Worm (Caenorhabditis elegans): Measurements from ENCODE around the gene T15H9.5.
A peak's percentile ranks its signal among the peaks of the same experiment; 100 is the strongest.

The T15H9.5 gene

DNA sequence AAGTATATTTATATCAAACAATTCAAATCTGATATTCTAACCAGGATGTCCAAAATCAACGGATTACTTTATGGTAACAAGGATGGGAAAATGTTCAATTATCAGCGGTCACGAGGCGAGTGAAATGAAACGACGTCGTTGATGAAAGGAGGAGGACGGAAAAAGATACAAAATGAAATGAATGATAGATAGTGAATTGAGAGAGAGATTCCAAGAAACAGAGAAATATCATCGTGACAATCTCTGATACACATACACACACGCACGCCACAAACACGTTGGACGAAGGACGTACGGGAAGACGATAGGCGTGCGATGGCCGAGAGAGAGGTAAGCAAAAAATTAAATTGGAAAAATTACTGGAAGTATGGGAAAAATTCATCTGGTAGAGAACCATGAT lies 10.2 kb downstream of the T15H9.5 start:
- TF ChIP-seq unc-55 (GFP tag; optimal IDR thresholded peaks at IDR 0.05) (peak; percentile 76), hlh-30 (tag; optimal IDR thresholded peaks at IDR 0.05; ENCODE audit: insufficient read depth) (peak; percentile 40), pqm-1 (tag; optimal IDR thresholded peaks at IDR 0.05) (no peak), rnt-1 (tag; optimal IDR thresholded peaks at IDR 0.05) (peak; percentile 29)

DNA sequence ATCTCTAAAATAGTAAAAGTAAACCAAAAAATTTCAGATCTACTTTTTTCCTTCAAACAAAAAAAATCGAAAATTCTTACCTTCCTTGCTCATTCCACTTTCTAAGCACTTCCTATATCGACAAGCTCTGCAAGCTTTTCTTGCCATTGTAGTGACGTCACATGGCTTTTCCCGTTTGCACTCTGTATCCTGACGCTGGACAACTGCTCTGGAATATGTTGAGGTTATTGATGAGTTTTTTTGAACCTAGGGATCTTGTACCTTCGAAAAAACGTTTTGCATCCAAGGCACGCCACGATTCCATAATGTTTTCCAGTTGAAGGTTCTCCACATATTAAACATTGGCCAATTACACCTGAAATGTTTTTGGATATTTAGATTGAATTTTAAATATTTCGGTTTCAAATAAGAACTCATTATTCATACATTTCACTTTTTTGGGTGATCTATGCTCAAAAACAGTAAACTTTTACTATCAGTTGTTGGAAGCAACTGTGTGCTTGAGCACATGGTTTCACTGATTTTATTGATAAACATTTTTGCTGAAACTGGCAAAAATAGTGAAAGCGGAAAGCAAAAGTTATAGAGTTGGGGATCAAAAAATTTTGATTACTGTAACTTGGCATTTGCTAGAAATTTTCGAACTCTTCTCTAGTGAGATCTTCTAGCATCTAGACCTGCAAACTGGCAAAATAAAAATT lies 11.1 kb downstream of the T15H9.5 start:
- no peak for TF ChIP-seq ceh-45 (GFP tag; IDR thresholded peaks at IDR 0.05)
- TF ChIP-seq nhr-11 (tag; optimal IDR thresholded peaks at IDR 0.05) = no peak
- no peak for TF ChIP-seq lim-6 (tag; optimal IDR thresholded peaks at IDR 0.05)
- TF ChIP-seq ceh-18 (tag; optimal IDR thresholded peaks at IDR 0.05) = no peak
- TF ChIP-seq hlh-13 (GFP tag; optimal IDR thresholded peaks at IDR 0.05) = no peak
- no peak for TF ChIP-seq hlh-8 (tag; optimal IDR thresholded peaks at IDR 0.05)
- TF ChIP-seq ceh-34 (tag; optimal IDR thresholded peaks at IDR 0.05) = no peak
- TF ChIP-seq unc-42 (tag; optimal IDR thresholded peaks at IDR 0.05) = no peak

DNA sequence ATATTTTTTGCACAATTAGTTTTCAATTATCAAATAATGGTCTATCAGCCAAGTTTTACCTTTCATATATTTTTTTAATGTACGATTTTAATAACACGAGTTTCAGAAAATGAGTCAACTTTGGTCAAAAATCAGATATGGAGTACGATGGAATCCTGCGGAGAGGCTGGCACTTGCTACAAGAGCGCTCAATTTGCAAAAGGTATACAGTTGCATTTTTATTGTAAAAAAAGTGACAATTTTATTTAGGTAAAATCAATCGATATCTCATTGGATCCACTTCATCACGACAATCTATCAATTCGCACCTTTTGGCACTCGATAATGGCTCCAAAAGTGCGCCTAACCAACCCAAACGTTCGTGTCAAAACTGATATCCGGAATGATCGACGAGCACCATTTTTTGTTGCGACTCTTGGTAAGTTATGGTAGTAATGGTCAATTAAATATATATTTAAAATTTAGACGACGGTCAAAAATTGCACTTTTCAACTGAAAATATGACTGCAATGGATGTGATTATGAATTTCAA lies 13.7 kb downstream of the T15H9.5 start, which contains the start of gene mrpl-53:
mrpl-53 (plus strand) TSS at position 107 of the 532 bp plus-strand sequence.
- TF ChIP-seq nhr-232 (tag; optimal IDR thresholded peaks at IDR 0.05) (no peak), ceh-2 (tag; optimal IDR thresholded peaks at IDR 0.05) (no peak), ceh-45 (GFP tag; IDR thresholded peaks at IDR 0.05) (no peak), tbx-2 (tag; optimal IDR thresholded peaks at IDR 0.05) (no peak), elt-4 (tag; optimal IDR thresholded peaks at IDR 0.05) (no peak), unc-42 (tag; optimal IDR thresholded peaks at IDR 0.05) (no peak), hlh-13 (GFP tag; optimal IDR thresholded peaks at IDR 0.05) (no peak), ets-4 (tag; optimal IDR thresholded peaks at IDR 0.05) (no peak), K02D7.2 (tag; optimal IDR thresholded peaks at IDR 0.05) (no peak), pros-1 (tag; optimal IDR thresholded peaks at IDR 0.05) (no peak), ttx-3 (tag; optimal IDR thresholded peaks at IDR 0.05) (no peak), C38D4.7 (GFP tag; optimal IDR thresholded peaks at IDR 0.05) (no peak), ref-2 (tag; optimal IDR thresholded peaks at IDR 0.05) (no peak), mec-3 (tag; optimal IDR thresholded peaks at IDR 0.05; ENCODE audit: borderline replicate concordance) (no peak), ceh-24 (tag; optimal IDR thresholded peaks at IDR 0.05) (no peak)

DNA sequence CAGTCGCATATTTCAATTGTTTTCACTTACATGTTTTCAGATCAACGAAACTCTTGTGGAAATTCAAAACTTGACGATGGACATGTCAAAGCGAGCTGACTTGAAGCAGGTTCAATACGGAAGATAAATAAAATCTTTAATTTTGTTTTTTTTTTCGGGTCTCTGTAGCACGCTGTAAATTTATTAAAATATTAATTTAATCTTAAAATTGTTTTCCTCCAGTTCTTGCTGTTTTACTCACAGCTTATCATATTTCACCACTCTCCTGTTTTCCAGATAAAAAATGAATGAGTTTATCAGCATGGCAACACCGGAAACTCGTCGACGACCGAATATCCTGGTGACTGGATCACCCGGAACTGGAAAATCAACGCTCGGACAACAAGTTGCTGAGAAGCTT lies 14.8 kb downstream of the T15H9.5 start, which contains the start of gene E02H1.6:
E02H1.6 (plus strand) TSS at position 301 of the 400 bp plus-strand sequence.
- TF ChIP-seq pax-1 (tag; optimal IDR thresholded peaks at IDR 0.05) = no peak
- no peak for TF ChIP-seq ceh-2 (tag; optimal IDR thresholded peaks at IDR 0.05)

DNA sequence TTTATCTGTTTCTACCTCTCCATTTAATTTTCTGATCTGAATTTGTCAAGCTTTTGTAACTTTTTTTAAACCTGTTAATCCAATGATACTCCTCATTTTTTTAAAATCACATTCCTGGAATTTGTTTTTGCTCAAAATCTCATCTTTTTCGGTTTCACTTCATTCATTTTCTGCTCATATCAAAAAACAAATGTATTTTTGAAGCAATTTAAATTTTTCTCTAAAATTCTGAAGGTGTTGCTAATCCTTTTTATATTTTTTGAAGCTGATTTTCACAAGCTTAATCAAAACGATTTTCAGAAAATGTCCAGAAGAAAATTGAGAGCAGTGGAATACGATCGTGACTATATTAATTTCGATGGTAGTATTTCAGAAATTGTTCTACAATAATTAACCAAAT lies 16.3 kb downstream of the T15H9.5 start, which contains the start of gene E02H1.5:
E02H1.5 (plus strand) TSS at position 301 of the 400 bp plus-strand sequence.
- no peak for TF ChIP-seq eyg-1 (tag; optimal IDR thresholded peaks at IDR 0.05)
- no peak for TF ChIP-seq hlh-30 (tag; optimal IDR thresholded peaks at IDR 0.05; ENCODE audit: insufficient read depth)
- no peak for TF ChIP-seq sox-4 (tag; optimal IDR thresholded peaks at IDR 0.05)
- no peak for TF ChIP-seq ceh-2 (tag; optimal IDR thresholded peaks at IDR 0.05)
- TF ChIP-seq ceh-18 (tag; optimal IDR thresholded peaks at IDR 0.05) = no peak
- TF ChIP-seq hlh-13 (GFP tag; optimal IDR thresholded peaks at IDR 0.05) = no peak
- no peak for TF ChIP-seq pqm-1 (tag; optimal IDR thresholded peaks at IDR 0.05)
- no peak for TF ChIP-seq ama-1 (optimal IDR thresholded peaks at IDR 0.05)
- TF ChIP-seq hlh-15 (tag; optimal IDR thresholded peaks at IDR 0.05) = no peak

DNA sequence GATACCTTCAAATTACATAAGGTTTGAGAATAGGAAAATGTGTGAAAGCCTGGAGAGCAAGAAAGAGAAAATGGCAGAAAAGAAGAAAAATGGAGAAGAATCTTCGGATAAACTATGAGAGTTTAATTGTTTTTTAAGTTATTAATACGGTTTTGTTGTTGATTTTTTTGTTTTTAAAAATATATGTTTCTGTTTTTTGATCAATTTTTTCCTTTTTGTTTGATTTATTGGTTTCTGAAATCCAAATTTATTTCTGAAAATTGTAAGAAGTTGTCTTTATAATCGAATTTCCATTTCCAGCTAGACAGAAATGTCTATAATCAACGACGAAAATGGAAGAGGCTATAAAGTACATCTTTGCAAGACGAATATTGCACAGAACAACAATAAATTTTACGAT lies 18.5 kb downstream of the T15H9.5 start, which contains the start of gene parp-2:
parp-2 (plus strand) TSS at position 301 of the 400 bp plus-strand sequence.
- TF ChIP-seq gmeb-2 (tag; optimal IDR thresholded peaks at IDR 0.05) = no peak
- TF ChIP-seq unc-3 (GFP tag; conservative IDR thresholded peaks at IDR 0.05) = no peak
- no peak for TF ChIP-seq unc-3 (tag; optimal IDR thresholded peaks at IDR 0.05)
- no peak for TF ChIP-seq nhr-11 (tag; optimal IDR thresholded peaks at IDR 0.05)
- TF ChIP-seq ceh-2 (tag; optimal IDR thresholded peaks at IDR 0.05) = no peak
- TF ChIP-seq nfya-1 (tag; optimal IDR thresholded peaks at IDR 0.05) = no peak
- no peak for TF ChIP-seq K02D7.2 (tag; optimal IDR thresholded peaks at IDR 0.05)
- TF ChIP-seq ceh-34 (tag; optimal IDR thresholded peaks at IDR 0.05) = no peak
